Worm (Caenorhabditis elegans) whole organism, L1 larva: ENCODE data around the gene sru-4.

Experiments
- aly-2 ChIP-seq: fragments of 150-350 bp; optimal IDR thresholded peaks from 2 replicates; lab custom pipeline; 2014; ENCODE audit warnings: missing biosample characterization, missing genetic modification characterization
- ama-1 ChIP-seq: fragments of 150-350 bp; optimal IDR thresholded peaks from 2 replicates; lab custom pipeline; 2014
- ces-1 ChIP-seq: fragments of 150-350 bp; optimal IDR thresholded peaks from 2 replicates; lab custom pipeline; 2014; ENCODE audit warnings: missing biosample characterization, missing genetic modification reagents, missing genetic modification characterization
- efl-3 ChIP-seq: fragments of 200-800 bp; sonication (Bioruptor generic); optimal IDR thresholded peaks from 2 replicates; lab custom pipeline; 2018; ENCODE audit warnings: mild to moderate bottlenecking, missing genetic modification characterization, missing compliant biosample characterization
- egl-27 ChIP-seq, 2 experiments: fragments of 150-350 bp in 1 of 2; sonication (generic microtip); optimal IDR thresholded peaks; 3 replicates each; lab custom pipeline; 2017 to 2018; ENCODE audit warnings: missing biosample characterization in 2 of 2, missing genetic modification characterization in 2 of 2, missing genetic modification reagents in 2 of 2
- fkh-10 ChIP-seq: sonication (generic microtip); optimal IDR thresholded peaks from 2 replicates; lab custom pipeline; 2017; ENCODE audit warnings: missing biosample characterization, missing genetic modification reagents, missing genetic modification characterization
- fkh-8 ChIP-seq: sonication (generic microtip); optimal IDR thresholded peaks from 2 replicates; lab custom pipeline; 2016; ENCODE audit warnings: mild to moderate bottlenecking, missing genetic modification characterization, missing compliant biosample characterization
- lin-15B ChIP-seq: fragments of 150-350 bp; sonication (generic microtip); optimal IDR thresholded peaks from 3 replicates; lab custom pipeline; 2014; ENCODE audit warnings: missing biosample characterization, missing genetic modification characterization
- nhr-12 ChIP-seq: sonication (generic microtip); optimal IDR thresholded peaks from 2 replicates; lab custom pipeline; 2017; ENCODE audit warnings: missing biosample characterization, missing genetic modification characterization
- nhr-237 ChIP-seq: fragments of 150-350 bp; optimal IDR thresholded peaks from 2 replicates; lab custom pipeline; 2014; ENCODE audit warnings: missing biosample characterization, missing genetic modification characterization
- nhr-28 ChIP-seq: fragments of 150-350 bp; optimal IDR thresholded peaks from 2 replicates; lab custom pipeline; 2014; ENCODE audit warnings: missing biosample characterization, missing genetic modification characterization
- snpc-4 ChIP-seq: fragments of 150-350 bp; optimal IDR thresholded peaks from 2 replicates; lab custom pipeline; 2014; ENCODE audit warnings: missing biosample characterization, missing genetic modification characterization
- vab-15 ChIP-seq: sonication (generic microtip); optimal IDR thresholded peaks from 2 replicates; lab custom pipeline; 2017; ENCODE audit warnings: missing genotype, mild to moderate bottlenecking, missing genetic modification characterization, missing compliant biosample characterization

DNA sequence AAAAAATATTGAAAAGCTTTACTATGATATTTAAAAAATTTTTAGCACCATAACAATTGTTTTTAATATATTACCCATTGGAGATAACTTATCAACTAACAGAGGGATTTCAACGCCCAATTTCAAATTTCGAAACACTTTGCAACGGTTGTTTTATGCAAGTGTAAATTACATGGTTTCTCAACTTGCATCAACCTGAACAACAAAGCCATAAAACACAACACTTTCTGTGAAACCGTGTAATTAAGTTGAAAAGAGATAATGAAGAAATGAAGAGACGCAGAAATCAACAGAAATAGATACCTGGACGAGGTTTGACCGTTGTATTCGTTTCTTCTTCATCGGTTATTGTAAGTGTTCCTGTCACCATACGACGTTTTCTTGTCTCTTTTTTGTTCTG, 47.8 kb upstream of the sru-4 start, which contains the start of gene cpin-1:
- TF ChIP-seq fkh-8 (tag; lab: Kevin White, UChicago) (no peak), lin-15B (tag; lab: Kevin White, UChicago) (no peak), vab-15 (tag; lab: Kevin White, UChicago) (no peak), nhr-237 (no peak), nhr-28 (tag; lab: Kevin White, UChicago) (no peak), aly-2 (tag; lab: Kevin White, UChicago) (no peak), egl-27 (tag; optimal IDR thresholded peaks at IDR 0.05; lab: Kevin White, UChicago) (no peak), ama-1 (lab: Kevin White, UChicago) (no peak), efl-3 (no peak), nhr-12 (tag; lab: Kevin White, UChicago) (no peak), fkh-10 (GFP tag; lab: Kevin White, UChicago) (no peak), ces-1 (GFP tag; lab: Kevin White, UChicago) (no peak), snpc-4 (no peak)
